Fruit fly (Drosophila melanogaster): ENCODE measurements around the gene CG43759.

dm6 chrX:19037137-19037536 is 107.0 kb downstream of the CG43759 start:
- TF ChIP-seq ttk (optimal IDR thresholded peaks at IDR 0.05) (no peak), psq (optimal IDR thresholded peaks at IDR 0.05) (no peak), Sin3A (optimal IDR thresholded peaks at IDR 0.05) (no peak), h (optimal IDR thresholded peaks at IDR 0.05) (no peak), Myc (optimal IDR thresholded peaks at IDR 0.05) (no peak), insv (optimal IDR thresholded peaks at IDR 0.05) (no peak)
